Fruit fly (Drosophila melanogaster) whole organism, embryonic: Measurements from ENCODE around the gene Ac78C.
A peak's percentile ranks its signal among the peaks of the same experiment; 100 is the strongest.

Experiments used
- B-H1 ChIP-seq: fragments of 200-800 bp; sonication (Bioruptor generic); IDR thresholded peaks from 3 replicates; pipeline ENCODE4 v1.3.6; 2022; ENCODE audit warnings: missing biosample characterization, missing genetic modification characterization
- CG10209 ChIP-seq: fragments of 200-800 bp; sonication (Bioruptor generic); optimal IDR thresholded peaks from 3 replicates; lab custom pipeline; 2017; ENCODE audit warnings: missing biosample characterization, mild to moderate bottlenecking, missing genetic modification characterization, missing genetic modification reagents
- CG10543 ChIP-seq: fragments of 200-800 bp; sonication (Bioruptor generic); optimal IDR thresholded peaks from 3 replicates; lab custom pipeline; 2017; ENCODE audit warnings: missing biosample characterization, mild to moderate bottlenecking, missing genetic modification characterization, moderate library complexity
- CG10959 ChIP-seq: fragments of 200-800 bp; sonication (Bioruptor generic); IDR thresholded peaks from 2 replicates; pipeline ENCODE4 v1.3.6; 2022; ENCODE audit warnings: missing biosample characterization, missing genetic modification characterization
- CG12071 ChIP-seq: fragments of 200-800 bp; sonication (Bioruptor generic); optimal IDR thresholded peaks from 3 replicates; lab custom pipeline; 2018; ENCODE audit warnings: missing biosample characterization, mild to moderate bottlenecking, missing genetic modification characterization
- CG16779 ChIP-seq: fragments of 200-800 bp; sonication (Bioruptor generic); IDR thresholded peaks from 2 replicates; pipeline ENCODE4 v1.3.6; 2022; ENCODE audit warnings: missing biosample characterization, missing genetic modification characterization
- CG18476 ChIP-seq: fragments of 200-800 bp; sonication (Bioruptor generic); optimal IDR thresholded peaks from 2 replicates; lab custom pipeline; 2016; ENCODE audit warnings: missing biosample characterization, mild to moderate bottlenecking, missing genetic modification characterization
- CG2129 ChIP-seq: fragments of 200-800 bp; sonication (Bioruptor generic); IDR thresholded peaks from 2 replicates; pipeline ENCODE4 v1.3.6; 2022; ENCODE audit warnings: missing biosample characterization, missing genetic modification characterization; ENCODE audit not compliant: partially characterized antibody
- CG6272 ChIP-seq: fragments of 200-800 bp; sonication (Bioruptor generic); IDR thresholded peaks from 2 replicates; pipeline ENCODE4 v1.3.6; 2022; ENCODE audit warnings: missing biosample characterization, missing genetic modification characterization
- CG6854 ChIP-seq: fragments of 200-800 bp; sonication (Bioruptor generic); optimal IDR thresholded peaks from 3 replicates; lab custom pipeline; 2017; ENCODE audit warnings: missing biosample characterization, mild to moderate bottlenecking, missing genetic modification characterization
- CG8924 ChIP-seq: fragments of 200-800 bp; optimal IDR thresholded peaks from 3 replicates; lab custom pipeline; 2019; ENCODE audit warnings: missing biosample characterization, mild to moderate bottlenecking, missing genetic modification characterization, moderate library complexity
- CG8944 ChIP-seq: fragments of 200-800 bp; sonication (Bioruptor generic); optimal IDR thresholded peaks from 3 replicates; lab custom pipeline; 2016; ENCODE audit warnings: missing biosample characterization, missing genetic modification characterization
- Dbx ChIP-seq: fragments of 200-800 bp; sonication (Bioruptor generic); IDR thresholded peaks from 3 replicates; pipeline ENCODE4 v1.3.6; 2022; ENCODE audit warnings: missing biosample characterization, missing genetic modification characterization
- Deaf1 ChIP-seq: fragments of 200-800 bp; optimal IDR thresholded peaks from 3 replicates; lab custom pipeline; 2019; ENCODE audit warnings: missing biosample characterization, mild to moderate bottlenecking, missing genetic modification characterization, moderate library complexity
- Dfd ChIP-seq, 2 experiments: fragments of >200 bp; optimal IDR thresholded peaks; 2 replicates each; lab custom pipeline; 2017; ENCODE audit warnings: missing biosample characterization in 2 of 2, missing genetic modification characterization in 2 of 2
- Fer1 ChIP-seq: fragments of 200-800 bp; sonication (Bioruptor generic); optimal IDR thresholded peaks from 2 replicates; lab custom pipeline; 2017; ENCODE audit warnings: missing biosample characterization, mild to moderate bottlenecking, missing genetic modification characterization
- H15 ChIP-seq: fragments of 200-800 bp; sonication (Bioruptor generic); IDR thresholded peaks from 3 replicates; pipeline ENCODE4 v1.3.6; 2022; ENCODE audit warnings: missing biosample characterization, missing genetic modification characterization
- Hand ChIP-seq: fragments of 200-800 bp; sonication (Bioruptor generic); optimal IDR thresholded peaks from 2 replicates; lab custom pipeline; 2017; ENCODE audit warnings: mild to moderate bottlenecking, missing biosample characterization, missing genetic modification reagents, missing genetic modification characterization
- Hey ChIP-seq: fragments of 200-800 bp; sonication (Bioruptor generic); optimal IDR thresholded peaks from 3 replicates; lab custom pipeline; 2018; ENCODE audit warnings: missing biosample characterization, mild to moderate bottlenecking, missing genetic modification characterization
- Hsf ChIP-seq: fragments of 200-800 bp; sonication (Bioruptor generic); optimal IDR thresholded peaks from 3 replicates; lab custom pipeline; 2016; ENCODE audit warnings: missing biosample characterization, missing genetic modification characterization
- Lhr ChIP-seq: fragments of 200-800 bp; sonication (Bioruptor generic); optimal IDR thresholded peaks from 3 replicates; lab custom pipeline; 2017; ENCODE audit warnings: mild to moderate bottlenecking, missing biosample characterization, missing genetic modification reagents, missing genetic modification characterization
- NC2α ChIP-seq: fragments of 200-800 bp; sonication (Bioruptor generic); optimal IDR thresholded peaks from 2 replicates; lab custom pipeline; 2016; ENCODE audit warnings: missing biosample characterization, missing genetic modification characterization
- NK7.1 ChIP-seq: fragments of 200-800 bp; sonication (Bioruptor generic); optimal IDR thresholded peaks from 3 replicates; lab custom pipeline; 2016; ENCODE audit warnings: missing biosample characterization, missing genetic modification characterization
- Nf-YA ChIP-seq: fragments of 200-800 bp; sonication (Bioruptor generic); IDR thresholded peaks from 2 replicates; pipeline ENCODE4 v1.3.6; 2022; ENCODE audit warnings: missing biosample characterization, missing genetic modification characterization
- Nf-YC ChIP-seq: fragments of 200-800 bp; optimal IDR thresholded peaks from 3 replicates; lab custom pipeline; 2019; ENCODE audit warnings: missing biosample characterization, mild to moderate bottlenecking, missing genetic modification characterization, moderate library complexity
- Sin3A ChIP-seq: fragments of >200 bp; optimal IDR thresholded peaks from 2 replicates; lab custom pipeline; 2018
- Sox102F ChIP-seq: fragments of 200-800 bp; sonication (Bioruptor generic); optimal IDR thresholded peaks from 2 replicates; lab custom pipeline; 2018; ENCODE audit warnings: missing biosample characterization, mild to moderate bottlenecking, missing genetic modification characterization, moderate library complexity
- Taf1 ChIP-seq: fragments of 200-800 bp; sonication (Bioruptor generic); IDR thresholded peaks from 2 replicates; pipeline ENCODE4 v1.3.6; 2022; ENCODE audit warnings: missing biosample characterization, missing genetic modification characterization
- abd-A ChIP-seq: fragments of 200-800 bp; sonication (Bioruptor generic); optimal IDR thresholded peaks from 3 replicates; lab custom pipeline; 2019; ENCODE audit warnings: missing biosample characterization, mild to moderate bottlenecking, missing genetic modification characterization, moderate library complexity
- btn ChIP-seq: fragments of 200-800 bp; sonication (Bioruptor generic); optimal IDR thresholded peaks from 2 replicates; lab custom pipeline; 2016; ENCODE audit warnings: missing biosample characterization, missing genetic modification characterization
- ci ChIP-seq: fragments of 200-800 bp; sonication (Bioruptor generic); IDR thresholded peaks from 3 replicates; pipeline ENCODE4 v1.3.6; 2022; ENCODE audit warnings: missing biosample characterization, missing genetic modification characterization
- croc ChIP-seq: fragments of 200-800 bp; sonication (Bioruptor generic); conservative IDR thresholded peaks from 3 replicates; pipeline ENCODE4 v1.3.6; 2022; ENCODE audit warnings: missing biosample characterization, missing genetic modification characterization
- dmrt99B ChIP-seq: fragments of 200-800 bp; sonication (Bioruptor generic); optimal IDR thresholded peaks from 2 replicates; lab custom pipeline; 2018; ENCODE audit warnings: missing biosample characterization, mild to moderate bottlenecking, missing genetic modification characterization, moderate library complexity
- en ChIP-seq: fragments of 200-800 bp; sonication (Bioruptor generic); optimal IDR thresholded peaks from 2 replicates; lab custom pipeline; 2016; ENCODE audit warnings: missing biosample characterization, missing genetic modification characterization
- eyg ChIP-seq: fragments of 200-800 bp; sonication (Bioruptor generic); optimal IDR thresholded peaks from 3 replicates; lab custom pipeline; 2016; ENCODE audit warnings: missing biosample characterization, missing genetic modification characterization
- hb ChIP-seq: fragments of 200-800 bp; sonication (Bioruptor generic); IDR thresholded peaks from 3 replicates; pipeline ENCODE4 v1.3.6; 2022; ENCODE audit warnings: missing biosample characterization, missing genetic modification characterization; ENCODE audit not compliant: partially characterized antibody
- hth ChIP-seq: fragments of >200 bp; optimal IDR thresholded peaks from 2 replicates; lab custom pipeline; 2017; ENCODE audit warnings: inconsistent platforms
- lab ChIP-seq: fragments of 200-800 bp; sonication (Bioruptor generic); optimal IDR thresholded peaks from 3 replicates; lab custom pipeline; 2017; ENCODE audit warnings: missing biosample characterization, missing genetic modification characterization, mild to moderate bottlenecking, moderate library complexity, missing genetic modification reagents
- lilli ChIP-seq: fragments of 200-800 bp; sonication (Bioruptor generic); optimal IDR thresholded peaks from 3 replicates; lab custom pipeline; 2016; ENCODE audit warnings: missing biosample characterization, missing genetic modification characterization
- lola ChIP-seq, 3 experiments: fragments of >200 bp in 2 of 3; fragments of 200-800 bp in 1 of 3; sonication (Bioruptor generic) in 1 of 3; optimal IDR thresholded peaks; 2 replicates each; lab custom pipeline; 2017 to 2019; ENCODE audit warnings: missing biosample characterization in 3 of 3, missing genetic modification characterization in 3 of 3, mild to moderate bottlenecking in 1 of 3, moderate library complexity in 1 of 3
- mirr ChIP-seq: fragments of 200-800 bp; sonication (Bioruptor generic); optimal IDR thresholded peaks from 3 replicates; lab custom pipeline; 2018; ENCODE audit warnings: missing biosample characterization, mild to moderate bottlenecking, missing genetic modification characterization
- nerfin-1 ChIP-seq: fragments of 200-800 bp; sonication (Bioruptor generic); optimal IDR thresholded peaks from 3 replicates; lab custom pipeline; 2019; ENCODE audit warnings: missing biosample characterization, mild to moderate bottlenecking, missing genetic modification characterization, moderate library complexity
- odd ChIP-seq: fragments of 200-800 bp; sonication (Bioruptor generic); optimal IDR thresholded peaks from 2 replicates; lab custom pipeline; 2017; ENCODE audit warnings: missing biosample characterization, mild to moderate bottlenecking, missing genetic modification characterization
- onecut ChIP-seq: fragments of 200-800 bp; sonication (Bioruptor generic); IDR thresholded peaks from 2 replicates; pipeline ENCODE4 v1.3.6; 2022; ENCODE audit warnings: missing biosample characterization, missing genetic modification characterization
- org-1 ChIP-seq: fragments of 200-800 bp; sonication (Bioruptor generic); optimal IDR thresholded peaks from 2 replicates; lab custom pipeline; 2017; ENCODE audit warnings: missing biosample characterization, missing genetic modification characterization
- p53 ChIP-seq: fragments of 200-800 bp; sonication (Bioruptor generic); optimal IDR thresholded peaks from 2 replicates; lab custom pipeline; 2016; ENCODE audit warnings: missing biosample characterization, missing genetic modification characterization
- prd ChIP-seq, 3 experiments: fragments of >200 bp in 2 of 3; fragments of 200-800 bp in 1 of 3; sonication (Bioruptor generic) in 1 of 3; optimal IDR thresholded peaks in 2 of 3; IDR thresholded peaks in 1 of 3; 2 replicates in 2 of 3; 3 replicates in 1 of 3; pipeline versions ENCODE4 v1.3.6 to Lab custom; 2017 to 2022; ENCODE audit warnings: missing biosample characterization in 1 of 3, missing genetic modification characterization in 1 of 3
- sim ChIP-seq: fragments of 200-800 bp; sonication (Bioruptor generic); IDR thresholded peaks from 2 replicates; pipeline ENCODE4 v1.3.6; 2022; ENCODE audit warnings: missing biosample characterization, missing genetic modification characterization
- stc ChIP-seq: fragments of 200-800 bp; sonication (Bioruptor generic); IDR thresholded peaks from 2 replicates; pipeline ENCODE4 v1.3.6; 2022; ENCODE audit warnings: missing biosample characterization, missing genetic modification characterization
- wdn ChIP-seq: fragments of 200-800 bp; sonication (Bioruptor generic); IDR thresholded peaks from 2 replicates; pipeline ENCODE4 v1.3.6; 2022; ENCODE audit warnings: missing biosample characterization, missing genetic modification characterization
- wor ChIP-seq: fragments of 200-800 bp; sonication (Bioruptor generic); IDR thresholded peaks from 2 replicates; pipeline ENCODE4 v1.3.6; 2022; ENCODE audit warnings: missing biosample characterization, missing genetic modification characterization
- z ChIP-seq: fragments of 200-800 bp; sonication (Bioruptor generic); IDR thresholded peaks from 3 replicates; pipeline ENCODE4 v1.3.6; 2022; ENCODE audit warnings: missing biosample characterization, missing genetic modification characterization

The Ac78C gene

DNA sequence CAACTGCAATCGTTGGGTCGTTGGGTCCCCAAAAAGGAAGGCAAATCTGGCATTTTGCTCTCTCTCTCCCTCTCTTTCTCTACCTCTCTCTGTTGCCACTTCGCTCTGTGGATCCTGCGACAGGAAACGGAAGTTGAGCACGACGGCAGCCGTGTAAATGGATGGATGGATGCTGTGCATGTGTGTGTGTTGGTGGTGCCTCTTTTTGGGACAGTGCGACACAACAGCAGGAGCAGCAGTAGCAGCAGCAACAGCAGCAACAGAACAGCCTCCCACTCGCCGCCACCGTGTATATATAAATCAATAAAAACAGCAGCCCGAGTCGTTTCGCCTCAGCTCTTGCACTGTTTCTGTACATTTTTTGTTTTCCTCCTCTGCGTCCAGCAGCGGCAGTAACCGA, 20.3 kb upstream of the Ac78C start (continued):
- peak; percentile 61 for TF ChIP-seq lab (GFP tag; lab: Kevin White, UChicago)
- no peak for TF ChIP-seq z (GFP tag; lab: Robert Waterston, UW)
- TF ChIP-seq CG10959 (GFP tag; lab: Robert Waterston, UW), result no peak
- no peak for TF ChIP-seq wdn (GFP tag; lab: Robert Waterston, UW)
- no peak for TF ChIP-seq dmrt99B (tag; lab: Kevin White, UChicago)
- TF ChIP-seq CG12071, result peak; percentile 33
- no peak for TF ChIP-seq CG8944 (GFP tag; lab: Kevin White, UChicago)
- TF ChIP-seq Hsf (GFP tag; lab: Kevin White, UChicago), result no peak
- no peak for TF ChIP-seq en (GFP tag; lab: Kevin White, UChicago)
- TF ChIP-seq Nf-YA (GFP tag; lab: Robert Waterston, UW), result no peak
- no peak for TF ChIP-seq CG18476 (GFP tag; lab: Kevin White, UChicago)
- no peak for TF ChIP-seq CG8924
- TF ChIP-seq lola (GFP tag; optimal IDR thresholded peaks at IDR 0.05; lab: Kevin White, UChicago), result no peak
- TF ChIP-seq org-1 (GFP tag; lab: Kevin White, UChicago), result no peak
- TF ChIP-seq CG16779 (GFP tag; lab: Robert Waterston, UW), result peak; percentile 56; the same call in 1 of the 2 replicates
- no peak for TF ChIP-seq Nf-YC
- peak; percentile 49 for TF ChIP-seq Fer1 (GFP tag; lab: Kevin White, UChicago)
- TF ChIP-seq croc (GFP tag; lab: Robert Waterston, UW), result no peak
- 0 out of 3 replicates have a peak, but pooled peaks have one; percentile 10 for TF ChIP-seq ci
- peak; percentile 70 for TF ChIP-seq onecut (GFP tag; lab: Robert Waterston, UW)
- no peak for TF ChIP-seq Sin3A (lab: Kevin White, UChicago)
- TF ChIP-seq hb, result no peak
- no peak for TF ChIP-seq abd-A (tag; lab: Kevin White, UChicago)
- peak; percentile 44 for TF ChIP-seq mirr (GFP tag; lab: Kevin White, UChicago)
- TF ChIP-seq Sox102F (GFP tag; lab: Kevin White, UChicago), result no peak
- TF ChIP-seq CG6272 (GFP tag; lab: Robert Waterston, UW), result no peak
- no peak for TF ChIP-seq Taf1
- TF ChIP-seq B-H1, result no peak
- TF ChIP-seq nerfin-1 (tag; lab: Kevin White, UChicago), result no peak
- no peak for TF ChIP-seq Lhr (GFP tag; lab: Kevin White, UChicago)
- TF ChIP-seq sim (GFP tag; lab: Robert Waterston, UW), result no peak
- peak; percentile 40 for TF ChIP-seq Hand (GFP tag; lab: Kevin White, UChicago)
- TF ChIP-seq wor, result no peak
- no peak for TF ChIP-seq odd (GFP tag; lab: Kevin White, UChicago)
- no peak for TF ChIP-seq stc
- TF ChIP-seq NC2α (GFP tag; lab: Kevin White, UChicago), result no peak
- no peak for TF ChIP-seq Dfd (GFP tag; optimal IDR thresholded peaks at IDR 0.05; lab: Kevin White, UChicago)
- TF ChIP-seq NK7.1 (GFP tag; lab: Kevin White, UChicago), result no peak
- TF ChIP-seq p53 (GFP tag; lab: Kevin White, UChicago), result no peak
- no peak for TF ChIP-seq Hey (tag; lab: Kevin White, UChicago)
- no peak for TF ChIP-seq H15 (GFP tag; lab: Robert Waterston, UW)
- no peak for TF ChIP-seq btn (GFP tag; lab: Kevin White, UChicago)
- TF ChIP-seq CG6854 (GFP tag; lab: Kevin White, UChicago), result peak; percentile 33
- TF ChIP-seq eyg, result no peak
- no peak for TF ChIP-seq prd (optimal IDR thresholded peaks at IDR 0.05; lab: Kevin White, UChicago)
- TF ChIP-seq prd (GFP tag; IDR thresholded peaks at IDR 0.05; lab: Robert Waterston, UW), result no peak
- no peak for TF ChIP-seq hth
- 0 out of 3 replicates have a peak, but pooled peaks have one; percentile 9 for TF ChIP-seq Dbx (GFP tag; lab: Robert Waterston, UW)
- TF ChIP-seq CG2129, result no peak
- no peak for TF ChIP-seq CG10209 (GFP tag; lab: Kevin White, UChicago)
- TF ChIP-seq Deaf1 (tag; lab: Kevin White, UChicago), result peak; percentile 28
- TF ChIP-seq lilli (GFP tag; lab: Kevin White, UChicago), result no peak
- no peak for TF ChIP-seq CG10543
